Fruit fly (Drosophila melanogaster): ENCODE data around the gene Gr89a.

DNA sequence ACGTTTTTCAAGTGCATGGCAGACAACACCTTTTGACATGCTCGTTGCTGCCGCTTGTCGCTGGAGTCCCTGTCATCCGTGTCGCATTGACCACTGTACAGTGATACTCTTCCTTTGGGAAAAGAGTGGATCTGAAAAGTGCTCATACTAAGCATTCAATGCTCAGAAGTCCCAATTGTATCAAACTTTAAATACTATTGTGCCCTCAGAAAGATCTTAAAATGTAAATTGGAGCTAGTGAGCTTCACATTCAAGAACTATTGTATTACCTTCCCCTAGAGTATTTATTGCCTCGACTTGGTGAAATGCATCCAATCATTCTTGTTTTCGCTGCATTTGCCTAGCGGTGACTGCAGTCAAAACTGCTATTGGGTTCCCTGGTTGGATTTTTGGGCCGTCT, 24.6 kb upstream of the Gr89a start:
- TF ChIP-seq pan (optimal IDR thresholded peaks at IDR 0.05) (no peak), usp (GFP tag; optimal IDR thresholded peaks at IDR 0.05) (no peak), CG8478 (optimal IDR thresholded peaks at IDR 0.05) (no peak), psq (optimal IDR thresholded peaks at IDR 0.05) (no peak)
